Worm (Caenorhabditis elegans): ENCODE measurements around the gene ptr-4.

ptr-4 gene

ce11 chrX:6088718-6089117, 22.9 kb upstream of the ptr-4 start:
- TF ChIP-seq lag-1 (GFP tag; IDR thresholded peaks at IDR 0.05) (no peak), let-607 (tag; optimal IDR thresholded peaks at IDR 0.05) (peak; percentile 7 to 42), ccch-3 (GFP tag; optimal IDR thresholded peaks at IDR 0.05) (no peak), sptf-2 (GFP tag; optimal IDR thresholded peaks at IDR 0.05) (peak; percentile 12), snpc-3.4 (tag; optimal IDR thresholded peaks at IDR 0.05) (no peak), F57A8.1 (GFP tag; optimal IDR thresholded peaks at IDR 0.05) (no peak), lsy-27 (tag; optimal IDR thresholded peaks at IDR 0.05; ENCODE audit: borderline replicate concordance, insufficient read depth) (no peak), ztf-25 (GFP tag; IDR thresholded peaks at IDR 0.05) (no peak), Y53F4B.3 (GFP tag; IDR thresholded peaks at IDR 0.05) (no peak), F23B12.7 (tag; optimal IDR thresholded peaks at IDR 0.05; ENCODE audit: insufficient read depth) (no peak), B0019.2 (GFP tag; conservative IDR thresholded peaks at IDR 0.05) (no peak), F57C9.4 (tag; optimal IDR thresholded peaks at IDR 0.05) (no peak), ceh-100 (GFP tag; IDR thresholded peaks at IDR 0.05) (no peak), Y95B8A.8 (GFP tag; IDR thresholded peaks at IDR 0.05) (no peak), him-1 (tag; optimal IDR thresholded peaks at IDR 0.05) (no peak), unc-130 (GFP tag; optimal IDR thresholded peaks at IDR 0.05) (no peak), Y53G8AR.9 (GFP tag; conservative IDR thresholded peaks at IDR 0.05) (0 out of 2 replicates have a peak, but pooled peaks have one; percentile 39), hmg-20 (GFP tag; IDR thresholded peaks at IDR 0.05) (no peak), ceh-27 (GFP tag; optimal IDR thresholded peaks at IDR 0.05) (no peak), ztf-26 (tag; optimal IDR thresholded peaks at IDR 0.05) (no peak), nhr-90 (tag; optimal IDR thresholded peaks at IDR 0.05) (no peak), ets-4 (GFP tag; optimal IDR thresholded peaks at IDR 0.05) (no peak), F10E7.11 (tag; optimal IDR thresholded peaks at IDR 0.05) (no peak), tbx-9 (tag; optimal IDR thresholded peaks at IDR 0.05; ENCODE audit: borderline replicate concordance) (no peak), let-526 (GFP tag; IDR thresholded peaks at IDR 0.05) (no peak), ztf-22 (GFP tag; optimal IDR thresholded peaks at IDR 0.05) (no peak), fkh-3 (tag; optimal IDR thresholded peaks at IDR 0.05) (no peak), C17E4.6 (GFP tag; IDR thresholded peaks at IDR 0.05) (no peak), nhr-120 (GFP tag; IDR thresholded peaks at IDR 0.05) (no peak), D2030.7 (GFP tag; IDR thresholded peaks at IDR 0.05) (no peak), nfya-1 (tag; optimal IDR thresholded peaks at IDR 0.05; ENCODE audit: borderline replicate concordance, insufficient read depth) (no peak), ama-1 (optimal IDR thresholded peaks at IDR 0.05) (no peak), ama-1 (GFP tag; optimal IDR thresholded peaks at IDR 0.05) (no peak), ceh-79 (tag; optimal IDR thresholded peaks at IDR 0.05) (no peak), ztf-18 (tag; optimal IDR thresholded peaks at IDR 0.05) (no peak), dpl-1 (GFP tag; optimal IDR thresholded peaks at IDR 0.05) (no peak), cebp-1 (GFP tag; IDR thresholded peaks at IDR 0.05) (no peak), cebp-1 (tag; optimal IDR thresholded peaks at IDR 0.05) (no peak), cebp-2 (GFP tag; IDR thresholded peaks at IDR 0.05) (no peak), B0035.1 (tag; optimal IDR thresholded peaks at IDR 0.05) (no peak), pha-4 (tag; optimal IDR thresholded peaks at IDR 0.05) (no peak), unc-62 (GFP tag; optimal IDR thresholded peaks at IDR 0.05) (no peak), Y67H2A.10 (GFP tag; conservative IDR thresholded peaks at IDR 0.05) (no peak), tlf-1 (GFP tag; optimal IDR thresholded peaks at IDR 0.05) (peak; percentile 54), ekl-4 (GFP tag; IDR thresholded peaks at IDR 0.05) (no peak), repo-1 (tag; optimal IDR thresholded peaks at IDR 0.05) (no peak), nhr-179 (tag; optimal IDR thresholded peaks at IDR 0.05) (no peak), atf-7 (tag; optimal IDR thresholded peaks at IDR 0.05) (peak; percentile 41), pbrm-1 (GFP tag; IDR thresholded peaks at IDR 0.05) (no peak), mcd-1 (GFP tag; IDR thresholded peaks at IDR 0.05) (no peak)

Measured in whole organism, young adult.